Worm (Caenorhabditis elegans): ENCODE data around the gene M199.2.

ce11 chrIV:15114324-15114723, 5.7 kb downstream of the M199.2 start, which contains the start of gene M199.135:
- TF ChIP-seq F37D6.2 (tag; optimal IDR thresholded peaks at IDR 0.05) (no peak), hlh-30 (tag; optimal IDR thresholded peaks at IDR 0.05; ENCODE audit: insufficient read depth) (no peak), zag-1 (tag; optimal IDR thresholded peaks at IDR 0.05) (no peak), pha-4 (GFP tag; IDR thresholded peaks at IDR 0.05) (no peak), pha-4 (tag; optimal IDR thresholded peaks at IDR 0.05) (no peak), nhr-6 (tag; optimal IDR thresholded peaks at IDR 0.05) (no peak)
